Fruit fly (Drosophila melanogaster) whole organism, embryonic: ENCODE measurements around the gene Sytbeta.
A peak's percentile ranks its signal among the peaks of the same experiment; 100 is the strongest.

Source experiments
- Abd-B ChIP-seq: fragments of 200-800 bp; sonication (Bioruptor generic); optimal IDR thresholded peaks from 2 replicates; lab custom pipeline; 2018; ENCODE audit warnings: missing biosample characterization, mild to moderate bottlenecking, missing genetic modification characterization, moderate library complexity
- CG10431 ChIP-seq: fragments of 200-800 bp; sonication (Bioruptor generic); optimal IDR thresholded peaks from 3 replicates; lab custom pipeline; 2018; ENCODE audit warnings: missing biosample characterization, mild to moderate bottlenecking, missing genetic modification characterization
- CG10543 ChIP-seq: fragments of 200-800 bp; sonication (Bioruptor generic); optimal IDR thresholded peaks from 3 replicates; lab custom pipeline; 2017; ENCODE audit warnings: missing biosample characterization, mild to moderate bottlenecking, missing genetic modification characterization, moderate library complexity
- CG11504 ChIP-seq: fragments of 200-800 bp; sonication (Bioruptor generic); optimal IDR thresholded peaks from 3 replicates; lab custom pipeline; 2019; ENCODE audit warnings: missing biosample characterization, mild to moderate bottlenecking, missing genetic modification characterization, moderate library complexity
- CG14710 ChIP-seq: fragments of 200-800 bp; sonication (Bioruptor generic); optimal IDR thresholded peaks from 3 replicates; lab custom pipeline; 2019; ENCODE audit warnings: missing biosample characterization, mild to moderate bottlenecking, missing genetic modification characterization, moderate library complexity
- CG14965 ChIP-seq: fragments of 200-800 bp; sonication (Bioruptor generic); optimal IDR thresholded peaks from 2 replicates; lab custom pipeline; 2016; ENCODE audit warnings: missing biosample characterization, missing genetic modification characterization, borderline replicate concordance
- CG1603 ChIP-seq: fragments of 200-800 bp; sonication (Bioruptor generic); optimal IDR thresholded peaks from 2 replicates; lab custom pipeline; 2019; ENCODE audit warnings: missing biosample characterization, mild to moderate bottlenecking, missing genetic modification characterization, moderate library complexity
- CG16815 ChIP-seq: fragments of 200-800 bp; sonication (Bioruptor generic); optimal IDR thresholded peaks from 3 replicates; lab custom pipeline; 2017; ENCODE audit warnings: missing biosample characterization, mild to moderate bottlenecking, missing genetic modification characterization
- CG17328 ChIP-seq: fragments of 200-800 bp; sonication (Bioruptor generic); IDR thresholded peaks from 2 replicates; pipeline ENCODE4 v1.3.6; 2022; ENCODE audit warnings: missing biosample characterization, missing genetic modification characterization
- CG17385 ChIP-seq: fragments of 200-800 bp; sonication (Bioruptor generic); optimal IDR thresholded peaks from 3 replicates; lab custom pipeline; 2018; ENCODE audit warnings: missing biosample characterization, mild to moderate bottlenecking, missing genetic modification characterization
- CG17829 ChIP-seq: fragments of 200-800 bp; optimal IDR thresholded peaks from 2 replicates; lab custom pipeline; 2019; ENCODE audit warnings: missing biosample characterization, mild to moderate bottlenecking, missing genetic modification characterization, moderate library complexity
- CG33213 ChIP-seq: fragments of 200-800 bp; sonication (Bioruptor generic); optimal IDR thresholded peaks from 3 replicates; lab custom pipeline; 2016; ENCODE audit warnings: missing biosample characterization, missing genetic modification characterization
- CG3847 ChIP-seq: fragments of 200-800 bp; sonication (Bioruptor generic); IDR thresholded peaks from 2 replicates; pipeline ENCODE4 v1.3.6; 2022; ENCODE audit warnings: missing biosample characterization, missing genetic modification characterization
- CG4360 ChIP-seq: fragments of 200-800 bp; sonication (Bioruptor generic); IDR thresholded peaks from 2 replicates; pipeline ENCODE4 v1.3.6; 2022; ENCODE audit warnings: missing biosample characterization, missing genetic modification characterization
- CG4854 ChIP-seq: fragments of 200-800 bp; sonication (Bioruptor generic); optimal IDR thresholded peaks from 2 replicates; lab custom pipeline; 2016; ENCODE audit warnings: missing biosample characterization, missing genetic modification characterization, inconsistent platforms
- CG6254 ChIP-seq: fragments of 200-800 bp; sonication (Bioruptor generic); optimal IDR thresholded peaks from 3 replicates; lab custom pipeline; 2017; ENCODE audit warnings: mild to moderate bottlenecking, missing biosample characterization, missing genetic modification reagents, missing genetic modification characterization
- CG7271 ChIP-seq: fragments of 200-800 bp; sonication (Bioruptor generic); optimal IDR thresholded peaks from 2 replicates; lab custom pipeline; 2018; ENCODE audit warnings: missing biosample characterization, mild to moderate bottlenecking, missing genetic modification characterization, moderate library complexity
- CG7839 ChIP-seq: fragments of 200-800 bp; sonication (Bioruptor generic); optimal IDR thresholded peaks from 3 replicates; lab custom pipeline; 2018; ENCODE audit warnings: missing biosample characterization, mild to moderate bottlenecking, missing genetic modification characterization, moderate library complexity
- CG7987 ChIP-seq: fragments of 200-800 bp; sonication (Bioruptor generic); optimal IDR thresholded peaks from 2 replicates; lab custom pipeline; 2018; ENCODE audit warnings: missing biosample characterization, mild to moderate bottlenecking, missing genetic modification characterization, moderate library complexity
- CG8924 ChIP-seq: fragments of 200-800 bp; optimal IDR thresholded peaks from 3 replicates; lab custom pipeline; 2019; ENCODE audit warnings: missing biosample characterization, mild to moderate bottlenecking, missing genetic modification characterization, moderate library complexity
- CG9932 ChIP-seq: fragments of 200-800 bp; sonication (Bioruptor generic); IDR thresholded peaks from 2 replicates; pipeline ENCODE4 v1.3.6; 2022; ENCODE audit warnings: missing biosample characterization, missing genetic modification characterization
- D ChIP-seq, 2 experiments: fragments of 200-800 bp in 1 of 2; fragments of >200 bp in 1 of 2; sonication (Bioruptor generic) in 1 of 2; optimal IDR thresholded peaks; 2 replicates in 1 of 2; 3 replicates in 1 of 2; lab custom pipeline; 2017; ENCODE audit warnings: mild to moderate bottlenecking in 1 of 2, missing biosample characterization in 1 of 2, missing genetic modification characterization in 1 of 2, missing genetic modification reagents in 1 of 2
- D19B ChIP-seq: fragments of 200-800 bp; sonication (Bioruptor generic); optimal IDR thresholded peaks from 2 replicates; lab custom pipeline; 2017; ENCODE audit warnings: missing biosample characterization, mild to moderate bottlenecking, missing genetic modification characterization
- Dek ChIP-seq: fragments of 200-800 bp; sonication (Bioruptor generic); optimal IDR thresholded peaks from 3 replicates; lab custom pipeline; 2019; ENCODE audit warnings: missing biosample characterization, mild to moderate bottlenecking, missing genetic modification characterization, moderate library complexity
- Doc2 ChIP-seq: fragments of 200-800 bp; sonication (Bioruptor generic); IDR thresholded peaks from 2 replicates; pipeline ENCODE4 v1.3.6; 2022; ENCODE audit warnings: missing biosample characterization, missing genetic modification characterization
- H2.0 ChIP-seq: fragments of 200-800 bp; sonication (Bioruptor generic); IDR thresholded peaks from 2 replicates; pipeline ENCODE4 v1.3.6; 2022; ENCODE audit warnings: missing biosample characterization, missing genetic modification characterization
- NFAT ChIP-seq: fragments of 200-800 bp; sonication (Bioruptor generic); IDR thresholded peaks from 2 replicates; pipeline ENCODE4 v1.3.6; 2022; ENCODE audit warnings: missing biosample characterization, missing genetic modification characterization
- Nf-YA ChIP-seq: fragments of 200-800 bp; sonication (Bioruptor generic); IDR thresholded peaks from 2 replicates; pipeline ENCODE4 v1.3.6; 2022; ENCODE audit warnings: missing biosample characterization, missing genetic modification characterization
- Nf-YB ChIP-seq: fragments of 200-800 bp; sonication (Bioruptor generic); optimal IDR thresholded peaks from 3 replicates; lab custom pipeline; 2019; ENCODE audit warnings: missing biosample characterization, mild to moderate bottlenecking, missing genetic modification characterization, moderate library complexity
- TFAM ChIP-seq: fragments of 200-800 bp; sonication (Bioruptor generic); optimal IDR thresholded peaks from 2 replicates; lab custom pipeline; 2017; ENCODE audit warnings: missing biosample characterization, missing genetic modification characterization, inconsistent platforms
- YL-1 ChIP-seq: fragments of 200-800 bp; sonication (Bioruptor generic); optimal IDR thresholded peaks from 3 replicates; lab custom pipeline; 2017; ENCODE audit warnings: missing biosample characterization, mild to moderate bottlenecking, missing genetic modification characterization
- al ChIP-seq: fragments of 200-800 bp; sonication (Bioruptor generic); IDR thresholded peaks from 2 replicates; pipeline ENCODE4 v1.3.6; 2022; ENCODE audit warnings: missing biosample characterization, missing genetic modification characterization
- cg ChIP-seq: fragments of 200-800 bp; sonication (Bioruptor generic); optimal IDR thresholded peaks from 3 replicates; lab custom pipeline; 2019; ENCODE audit warnings: missing biosample characterization, mild to moderate bottlenecking, missing genetic modification characterization, moderate library complexity
- crc ChIP-seq: fragments of 200-800 bp; sonication (Bioruptor generic); optimal IDR thresholded peaks from 2 replicates; lab custom pipeline; 2016; ENCODE audit warnings: missing biosample characterization, missing genetic modification characterization
- danr ChIP-seq: fragments of 200-800 bp; sonication (Bioruptor generic); IDR thresholded peaks from 2 replicates; pipeline ENCODE4 v1.3.6; 2022; ENCODE audit warnings: missing biosample characterization, missing genetic modification characterization
- dmrt99B ChIP-seq: fragments of 200-800 bp; sonication (Bioruptor generic); optimal IDR thresholded peaks from 2 replicates; lab custom pipeline; 2018; ENCODE audit warnings: missing biosample characterization, mild to moderate bottlenecking, missing genetic modification characterization, moderate library complexity
- eve ChIP-seq, 2 experiments: fragments of >200 bp; optimal IDR thresholded peaks; 2 replicates each; lab custom pipeline; 2017; ENCODE audit warnings: missing biosample characterization in 2 of 2, missing genetic modification characterization in 2 of 2
- hb ChIP-seq: fragments of 200-800 bp; sonication (Bioruptor generic); IDR thresholded peaks from 3 replicates; pipeline ENCODE4 v1.3.6; 2022; ENCODE audit warnings: missing biosample characterization, missing genetic modification characterization; ENCODE audit not compliant: partially characterized antibody
- kni ChIP-seq: fragments of 200-800 bp; sonication (Bioruptor generic); optimal IDR thresholded peaks from 3 replicates; lab custom pipeline; 2017; ENCODE audit warnings: mild to moderate bottlenecking, missing biosample characterization, missing genetic modification reagents, missing genetic modification characterization
- lov ChIP-seq, 2 experiments: fragments of 200-800 bp in 1 of 2; fragments of >200 bp in 1 of 2; sonication (Bioruptor generic) in 1 of 2; IDR thresholded peaks in 1 of 2; optimal IDR thresholded peaks in 1 of 2; 2 replicates in 1 of 2; 3 replicates in 1 of 2; pipeline versions ENCODE4 v1.3.6 to Lab custom; 2017 to 2022; ENCODE audit warnings: missing biosample characterization in 1 of 2, missing genetic modification characterization in 1 of 2
- mld ChIP-seq: fragments of 200-800 bp; sonication (Bioruptor generic); IDR thresholded peaks from 3 replicates; pipeline ENCODE4 v1.3.6; 2022; ENCODE audit warnings: missing biosample characterization, missing genetic modification characterization; ENCODE audit not compliant: partially characterized antibody
- p53 ChIP-seq: fragments of 200-800 bp; sonication (Bioruptor generic); optimal IDR thresholded peaks from 2 replicates; lab custom pipeline; 2016; ENCODE audit warnings: missing biosample characterization, missing genetic modification characterization
- phol ChIP-seq: fragments of 200-800 bp; sonication (Bioruptor generic); optimal IDR thresholded peaks from 3 replicates; lab custom pipeline; 2018; ENCODE audit warnings: missing biosample characterization, mild to moderate bottlenecking, missing genetic modification characterization, moderate library complexity
- pita ChIP-seq: fragments of 200-800 bp; sonication (Bioruptor generic); optimal IDR thresholded peaks from 2 replicates; lab custom pipeline; 2017; ENCODE audit warnings: missing biosample characterization, mild to moderate bottlenecking, missing genetic modification characterization
- sima ChIP-seq: fragments of 200-800 bp; sonication (Bioruptor generic); optimal IDR thresholded peaks from 2 replicates; lab custom pipeline; 2016; ENCODE audit warnings: missing biosample characterization, missing genetic modification characterization
- tup ChIP-seq: fragments of 200-800 bp; sonication (Bioruptor generic); optimal IDR thresholded peaks from 2 replicates; lab custom pipeline; 2016; ENCODE audit warnings: missing biosample characterization, mild to moderate bottlenecking, missing genetic modification characterization, moderate library complexity
- usp ChIP-seq: fragments of >200 bp; optimal IDR thresholded peaks from 2 replicates; lab custom pipeline; 2017; ENCODE audit warnings: missing biosample characterization, missing genetic modification characterization
- yki ChIP-seq: fragments of >200 bp; optimal IDR thresholded peaks from 3 replicates; lab custom pipeline; 2018

Sytbeta gene

DNA sequence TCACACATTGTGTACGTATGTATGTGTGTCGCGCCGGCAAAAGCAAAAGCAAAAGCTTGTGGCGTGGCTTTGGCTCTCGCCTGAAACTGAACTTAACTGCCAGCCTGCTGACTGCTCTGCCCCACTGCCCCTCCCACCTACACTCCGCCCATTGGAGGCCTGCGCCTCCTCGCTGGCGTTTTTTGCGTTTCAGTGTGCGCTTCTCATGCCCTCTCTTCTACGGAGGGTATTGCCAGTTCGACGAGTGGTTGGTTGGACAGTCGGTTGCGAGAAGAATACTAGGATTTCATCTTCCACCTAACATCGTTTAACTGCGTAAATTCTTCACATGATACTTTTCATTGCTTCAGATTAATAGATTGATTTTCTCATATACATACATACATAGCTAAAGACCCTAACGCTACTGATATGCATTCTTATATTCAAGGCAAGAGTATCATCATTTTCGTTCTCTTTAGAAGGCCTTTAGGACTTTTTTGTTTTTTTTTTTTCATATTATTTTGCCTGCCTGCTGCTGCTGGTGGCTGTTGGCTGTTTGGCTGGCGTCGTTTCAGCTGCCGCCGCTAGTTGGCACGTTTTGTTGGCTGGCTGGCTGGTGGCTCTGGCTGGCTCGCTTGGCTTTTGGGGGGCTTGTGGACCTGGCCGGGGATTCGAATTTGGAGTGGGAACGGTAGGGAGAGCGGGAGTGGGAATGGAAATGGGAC is 40.2 kb upstream of the Sytbeta start (continued):
- TF ChIP-seq D (optimal IDR thresholded peaks at IDR 0.05; lab: Kevin White, UChicago) = no peak
- TF ChIP-seq D (GFP tag; optimal IDR thresholded peaks at IDR 0.05; lab: Kevin White, UChicago) = peak; percentile 6
- no peak for TF ChIP-seq Nf-YB (GFP tag; lab: Kevin White, UChicago)
- TF ChIP-seq CG14965 (GFP tag; lab: Kevin White, UChicago) = no peak
- TF ChIP-seq CG7839 (tag; lab: Kevin White, UChicago) = peak; percentile 69
- TF ChIP-seq crc (GFP tag; lab: Kevin White, UChicago) = peak; percentile 16
- TF ChIP-seq Abd-B (GFP tag; lab: Kevin White, UChicago) = peak; percentile 26
- peak; percentile 39 for TF ChIP-seq CG10543 (GFP tag; lab: Kevin White, UChicago)
- no peak for TF ChIP-seq kni (GFP tag; lab: Kevin White, UChicago)
- no peak for TF ChIP-seq CG7271 (tag; lab: Kevin White, UChicago)
- no peak for TF ChIP-seq CG4360 (GFP tag; lab: Robert Waterston, UW)
- TF ChIP-seq CG6254 (GFP tag; lab: Kevin White, UChicago) = no peak
- no peak for TF ChIP-seq sima (GFP tag; lab: Kevin White, UChicago)
- peak; percentile 49; the same call in 1 of the 2 replicates for TF ChIP-seq danr (GFP tag; lab: Robert Waterston, UW)
- TF ChIP-seq Doc2 (GFP tag; lab: Robert Waterston, UW) = no peak
- peak; percentile 23 for TF ChIP-seq phol (tag; lab: Kevin White, UChicago)
- TF ChIP-seq CG8924 (tag; lab: Kevin White, UChicago) = peak; percentile 37
- no peak for TF ChIP-seq eve (GFP tag; optimal IDR thresholded peaks at IDR 0.05; lab: Kevin White, UChicago)
- no peak for TF ChIP-seq NFAT (GFP tag; lab: Robert Waterston, UW)
- no peak for TF ChIP-seq hb (GFP tag; lab: Robert Waterston, UW)
- TF ChIP-seq tup (GFP tag; lab: Kevin White, UChicago) = no peak
- no peak for TF ChIP-seq Dek (tag; lab: Kevin White, UChicago)
- TF ChIP-seq lov (optimal IDR thresholded peaks at IDR 0.05; lab: Kevin White, UChicago) = no peak
- no peak for TF ChIP-seq lov (GFP tag; IDR thresholded peaks at IDR 0.05; lab: Robert Waterston, UW)
- peak; percentile 49 for TF ChIP-seq D19B (GFP tag; lab: Kevin White, UChicago)
- TF ChIP-seq Nf-YA = no peak
- TF ChIP-seq CG4854 (GFP tag; lab: Kevin White, UChicago) = no peak
- TF ChIP-seq H2.0 (GFP tag; lab: Robert Waterston, UW) = peak; percentile 19; the same call in 1 of the 2 replicates
- no peak for TF ChIP-seq p53 (GFP tag; lab: Kevin White, UChicago)
- TF ChIP-seq CG17829 (tag; lab: Kevin White, UChicago) = peak; percentile 53
- peak; percentile 38; the same call in 1 of the 2 replicates for TF ChIP-seq al (GFP tag; lab: Robert Waterston, UW)
- no peak for TF ChIP-seq CG7987 (GFP tag; lab: Kevin White, UChicago)
- TF ChIP-seq CG17385 (GFP tag; lab: Kevin White, UChicago) = peak; percentile 61
- peak; percentile 70 for TF ChIP-seq dmrt99B (tag; lab: Kevin White, UChicago)
- peak; percentile 60 for TF ChIP-seq CG9932 (GFP tag; lab: Robert Waterston, UW)
- peak; percentile 72 for TF ChIP-seq CG11504 (tag; lab: Kevin White, UChicago)
- TF ChIP-seq CG17328 = no peak
- TF ChIP-seq CG33213 = no peak
- no peak for TF ChIP-seq CG10431 (GFP tag; lab: Kevin White, UChicago)
- no peak for TF ChIP-seq pita (GFP tag; lab: Kevin White, UChicago)
- TF ChIP-seq YL-1 (GFP tag; lab: Kevin White, UChicago) = no peak
- peak; percentile 4 for TF ChIP-seq CG14710
- TF ChIP-seq yki (lab: Kevin White, UChicago) = no peak
- TF ChIP-seq CG1603 (tag; lab: Kevin White, UChicago) = peak; percentile 43
- TF ChIP-seq CG3847 (GFP tag; lab: Robert Waterston, UW) = peak; percentile 62
- TF ChIP-seq mld = no peak
- TF ChIP-seq TFAM (GFP tag; lab: Kevin White, UChicago) = no peak
- TF ChIP-seq cg (GFP tag; lab: Kevin White, UChicago) = no peak
- peak; percentile 13 for TF ChIP-seq CG16815 (GFP tag; lab: Kevin White, UChicago)
- TF ChIP-seq usp (GFP tag; lab: Kevin White, UChicago) = no peak
